Worm (Caenorhabditis elegans): ENCODE data around the gene T13H5.1.
A peak's percentile ranks its signal among the peaks of the same experiment; 100 is the strongest.

The T13H5.1 gene

DNA sequence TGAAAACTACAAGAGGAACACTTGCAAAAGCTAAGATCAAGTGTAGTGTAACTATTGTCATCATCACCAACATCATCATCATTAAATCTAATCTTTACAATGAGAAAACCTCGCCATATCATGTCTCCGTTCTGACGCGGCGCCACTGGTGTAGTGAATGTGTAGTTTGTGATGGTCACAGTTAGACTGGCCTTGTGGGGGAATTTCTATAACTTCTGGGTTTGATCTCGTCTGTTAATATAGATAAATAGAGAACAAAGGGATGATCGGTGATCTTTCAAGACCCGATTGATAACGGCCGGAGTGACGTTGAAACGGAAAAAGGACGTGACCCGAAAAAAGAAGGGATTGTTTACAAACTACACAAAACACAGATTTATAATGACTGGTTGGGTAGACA is 68.1 kb downstream of the T13H5.1 start:
- no peak for TF ChIP-seq lin-32 (GFP tag; optimal IDR thresholded peaks at IDR 0.05)
- peak; percentile 17 for TF ChIP-seq nhr-28 (tag; optimal IDR thresholded peaks at IDR 0.05)

DNA sequence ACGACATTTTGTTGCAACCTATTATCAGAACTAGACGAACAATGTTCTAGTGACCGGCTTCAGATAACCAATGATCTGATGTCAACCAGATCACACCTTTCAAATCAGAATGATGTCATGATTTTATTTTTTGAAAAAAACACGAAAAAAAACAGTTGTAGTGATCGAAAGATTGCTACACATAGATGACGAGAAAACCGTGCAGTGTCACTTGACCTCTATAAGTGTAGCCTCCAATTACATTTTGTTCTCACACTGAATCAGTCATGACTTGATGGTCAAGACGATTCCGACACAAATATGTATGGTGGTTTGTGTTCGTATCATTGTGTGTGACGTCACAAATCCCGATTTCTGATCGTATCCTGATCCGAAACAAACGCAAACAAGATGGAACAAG is 68.8 kb downstream of the T13H5.1 start:
- TF ChIP-seq zip-8 (tag; optimal IDR thresholded peaks at IDR 0.05) (peak; percentile 7), M03D4.4 (tag; optimal IDR thresholded peaks at IDR 0.05) (no peak), unc-120 (tag; optimal IDR thresholded peaks at IDR 0.05; ENCODE audit: poor library complexity, severe bottlenecking) (no peak), sptf-1 (tag; optimal IDR thresholded peaks at IDR 0.05) (no peak), blmp-1 (tag; optimal IDR thresholded peaks at IDR 0.05) (no peak)

DNA sequence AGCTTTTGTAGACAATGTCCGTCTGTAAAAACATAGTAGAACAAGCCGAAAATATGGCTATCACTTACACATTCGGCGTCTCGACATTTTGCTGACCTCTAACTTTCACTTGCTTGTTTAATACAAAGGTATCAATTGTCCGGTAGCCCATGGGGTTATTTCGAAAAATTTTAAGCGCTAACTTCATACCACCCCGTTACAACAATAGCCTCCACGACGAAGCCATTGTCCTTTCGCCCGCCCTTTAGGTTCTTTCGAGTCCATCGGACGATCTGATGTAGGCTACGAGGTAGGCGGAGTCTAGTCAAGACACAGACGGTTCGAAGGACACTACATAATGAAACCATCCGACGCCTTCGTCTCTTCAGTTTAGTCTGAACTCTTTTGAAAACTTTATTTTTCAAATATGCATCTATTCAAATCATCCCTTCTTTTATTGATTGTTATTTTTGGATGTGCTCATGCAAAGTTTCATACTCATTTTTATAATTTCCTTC is 70.0 kb downstream of the T13H5.1 start, which contains the start of gene lips-10:
Gene lips-10 (plus strand): TSS at position 378 of the 497 bp plus-strand sequence.
- TF ChIP-seq ham-2 (GFP tag; optimal IDR thresholded peaks at IDR 0.05) (peak; percentile 36), ceh-83 (GFP tag; optimal IDR thresholded peaks at IDR 0.05) (no peak)
